Fruit fly (Drosophila melanogaster) whole organism, prepupa: ENCODE measurements around the gene CG33725.
A peak's percentile ranks its signal among the peaks of the same experiment; 100 is the strongest.

ENCODE experiments used
- Blimp-1 ChIP-seq: fragments of 200-800 bp; sonication (Bioruptor generic); optimal IDR thresholded peaks from 3 replicates; lab custom pipeline; 2017; ENCODE audit warnings: missing biosample characterization, missing genetic modification characterization, mild to moderate bottlenecking, moderate library complexity, missing genetic modification reagents
- CG10631 ChIP-seq: fragments of 200-800 bp; sonication (Bioruptor generic); optimal IDR thresholded peaks from 2 replicates; lab custom pipeline; 2016; ENCODE audit warnings: missing biosample characterization, missing genetic modification characterization
- CG10669 ChIP-seq: fragments of 200-800 bp; sonication (Bioruptor generic); optimal IDR thresholded peaks from 3 replicates; lab custom pipeline; 2018; ENCODE audit warnings: missing biosample characterization, mild to moderate bottlenecking, missing genetic modification characterization, moderate library complexity
- CG11762 ChIP-seq: fragments of 200-800 bp; sonication (Bioruptor generic); optimal IDR thresholded peaks from 3 replicates; lab custom pipeline; 2016; ENCODE audit warnings: missing biosample characterization, missing genetic modification characterization; ENCODE audit not compliant: insufficient read depth
- CG11902 ChIP-seq: fragments of 200-800 bp; sonication (Bioruptor generic); optimal IDR thresholded peaks from 3 replicates; lab custom pipeline; 2016; ENCODE audit warnings: missing biosample characterization, missing genetic modification characterization
- CG15336 ChIP-seq: fragments of 200-800 bp; sonication (Bioruptor generic); IDR thresholded peaks from 2 replicates; pipeline ENCODE4 v1.3.6; 2022; ENCODE audit warnings: missing biosample characterization, missing genetic modification characterization
- CG1621 ChIP-seq: fragments of 200-800 bp; sonication (Bioruptor generic); optimal IDR thresholded peaks from 3 replicates; lab custom pipeline; 2018; ENCODE audit warnings: missing biosample characterization, mild to moderate bottlenecking, missing genetic modification characterization
- CG16779 ChIP-seq: fragments of 200-800 bp; sonication (Bioruptor generic); optimal IDR thresholded peaks from 3 replicates; lab custom pipeline; 2017; ENCODE audit warnings: missing biosample characterization, mild to moderate bottlenecking, missing genetic modification characterization
- CG31627 ChIP-seq: fragments of 200-800 bp; sonication (Bioruptor generic); optimal IDR thresholded peaks from 3 replicates; lab custom pipeline; 2016; ENCODE audit warnings: missing biosample characterization, missing genetic modification characterization
- CG32006 ChIP-seq: fragments of 200-800 bp; sonication (Bioruptor generic); optimal IDR thresholded peaks from 3 replicates; lab custom pipeline; 2017; ENCODE audit warnings: missing biosample characterization, mild to moderate bottlenecking, missing genetic modification characterization
- CG34406 ChIP-seq: fragments of 200-800 bp; sonication (Bioruptor generic); optimal IDR thresholded peaks from 3 replicates; lab custom pipeline; 2016; ENCODE audit warnings: missing biosample characterization, missing genetic modification characterization
- CG4318 ChIP-seq: fragments of 200-800 bp; sonication (Bioruptor generic); optimal IDR thresholded peaks from 3 replicates; lab custom pipeline; 2017; ENCODE audit warnings: missing biosample characterization, mild to moderate bottlenecking, missing genetic modification characterization
- CG6163 ChIP-seq: fragments of 200-800 bp; sonication (Bioruptor generic); IDR thresholded peaks from 3 replicates; pipeline ENCODE4 v1.3.6; 2022; ENCODE audit warnings: missing biosample characterization, missing genetic modification characterization
- CG6276 ChIP-seq: fragments of 200-800 bp; sonication (Bioruptor generic); optimal IDR thresholded peaks from 2 replicates; lab custom pipeline; 2017; ENCODE audit warnings: missing biosample characterization, mild to moderate bottlenecking, missing genetic modification characterization
- CG6792 ChIP-seq: fragments of 200-800 bp; sonication (Bioruptor generic); optimal IDR thresholded peaks from 3 replicates; lab custom pipeline; 2016; ENCODE audit warnings: missing biosample characterization, missing genetic modification characterization
- CG6808 ChIP-seq: fragments of 200-800 bp; sonication (Bioruptor generic); optimal IDR thresholded peaks from 3 replicates; lab custom pipeline; 2017; ENCODE audit warnings: missing biosample characterization, missing genetic modification characterization, mild to moderate bottlenecking, moderate library complexity, missing genetic modification reagents
- CG8632 ChIP-seq: fragments of 200-800 bp; sonication (Bioruptor generic); optimal IDR thresholded peaks from 3 replicates; lab custom pipeline; 2016; ENCODE audit warnings: missing biosample characterization, missing genetic modification characterization
- Eip75B ChIP-seq: fragments of 200-800 bp; sonication (Bioruptor generic); optimal IDR thresholded peaks from 3 replicates; lab custom pipeline; 2016; ENCODE audit warnings: missing biosample characterization, missing genetic modification characterization
- Eip78C ChIP-seq: fragments of 200-800 bp; sonication (Bioruptor generic); peaks from one replicate; lab custom pipeline; 2016; ENCODE audit warnings: missing biosample characterization, missing genetic modification characterization
- Eip93F ChIP-seq: fragments of 200-800 bp; sonication (Bioruptor generic); optimal IDR thresholded peaks from 2 replicates; lab custom pipeline; 2016; ENCODE audit warnings: missing biosample characterization, mild to moderate bottlenecking, missing genetic modification characterization
- Ets96B ChIP-seq: fragments of 200-800 bp; optimal IDR thresholded peaks from 2 replicates; lab custom pipeline; 2019; ENCODE audit warnings: missing biosample characterization, mild to moderate bottlenecking, missing genetic modification characterization, moderate library complexity
- Gug ChIP-seq: fragments of 200-800 bp; sonication (Bioruptor generic); IDR thresholded peaks from 2 replicates; pipeline ENCODE4 v1.3.6; 2022; ENCODE audit warnings: missing biosample characterization, missing genetic modification characterization
- Hr38 ChIP-seq: sonication (Bioruptor generic); optimal IDR thresholded peaks from 2 replicates; lab custom pipeline; 2016; ENCODE audit warnings: missing biosample characterization, missing genetic modification characterization
- Hr39 ChIP-seq: fragments of 200-800 bp; sonication (Bioruptor generic); optimal IDR thresholded peaks from 2 replicates; lab custom pipeline; 2016; ENCODE audit warnings: missing biosample characterization, missing genetic modification characterization
- Hr4 ChIP-seq: fragments of 200-800 bp; sonication (Bioruptor generic); optimal IDR thresholded peaks from 3 replicates; lab custom pipeline; 2016; ENCODE audit warnings: missing biosample characterization, missing genetic modification characterization
- Lpt ChIP-seq: fragments of 200-800 bp; sonication (Bioruptor generic); optimal IDR thresholded peaks from 3 replicates; lab custom pipeline; 2016; ENCODE audit warnings: missing biosample characterization, missing genetic modification characterization
- Met ChIP-seq: fragments of 200-800 bp; sonication (Bioruptor generic); optimal IDR thresholded peaks from 3 replicates; lab custom pipeline; 2016; ENCODE audit warnings: missing biosample characterization, missing genetic modification characterization
- OdsH ChIP-seq: fragments of 200-800 bp; sonication (Bioruptor generic); optimal IDR thresholded peaks from 3 replicates; lab custom pipeline; 2016; ENCODE audit warnings: missing biosample characterization, missing genetic modification characterization
- Smox ChIP-seq: fragments of 200-800 bp; sonication (Bioruptor generic); optimal IDR thresholded peaks from 3 replicates; lab custom pipeline; 2016; ENCODE audit warnings: missing biosample characterization, missing genetic modification characterization
- Sox102F ChIP-seq: fragments of 200-800 bp; sonication (Bioruptor generic); optimal IDR thresholded peaks from 2 replicates; lab custom pipeline; 2016; ENCODE audit warnings: missing biosample characterization, mild to moderate bottlenecking, missing genetic modification characterization
- Sox14 ChIP-seq: fragments of 200-800 bp; sonication (Bioruptor generic); optimal IDR thresholded peaks from 3 replicates; lab custom pipeline; 2016; ENCODE audit warnings: missing biosample characterization, missing genetic modification characterization
- Sox15 ChIP-seq: fragments of 200-800 bp; sonication (Bioruptor generic); optimal IDR thresholded peaks from 3 replicates; lab custom pipeline; 2016; ENCODE audit warnings: missing biosample characterization, missing genetic modification characterization
- achi ChIP-seq: fragments of 200-800 bp; sonication (Bioruptor generic); optimal IDR thresholded peaks from 3 replicates; lab custom pipeline; 2016; ENCODE audit warnings: missing biosample characterization, missing genetic modification characterization
- dac ChIP-seq: fragments of 200-800 bp; sonication (Bioruptor generic); optimal IDR thresholded peaks from 2 replicates; lab custom pipeline; 2017; ENCODE audit warnings: missing biosample characterization, mild to moderate bottlenecking, missing genetic modification characterization
- dsx ChIP-seq: fragments of 200-800 bp; optimal IDR thresholded peaks from 3 replicates; lab custom pipeline; 2019; ENCODE audit warnings: missing biosample characterization, mild to moderate bottlenecking, missing genetic modification characterization, moderate library complexity; ENCODE audit not compliant: poor library complexity, severe bottlenecking
- eg ChIP-seq: fragments of 200-800 bp; sonication (Bioruptor generic); IDR thresholded peaks from 3 replicates; pipeline ENCODE4 v1.3.6; 2022; ENCODE audit warnings: missing biosample characterization, missing genetic modification characterization
- esn ChIP-seq: fragments of 200-800 bp; sonication (Bioruptor generic); optimal IDR thresholded peaks from 2 replicates; lab custom pipeline; 2016; ENCODE audit warnings: missing biosample characterization, mild to moderate bottlenecking, missing genetic modification characterization, moderate library complexity
- fd59A ChIP-seq: fragments of 200-800 bp; sonication (Bioruptor generic); optimal IDR thresholded peaks from 2 replicates; lab custom pipeline; 2017; ENCODE audit warnings: missing biosample characterization, mild to moderate bottlenecking, missing genetic modification characterization, missing genetic modification reagents
- fkh ChIP-seq: fragments of 200-800 bp; sonication (Bioruptor generic); optimal IDR thresholded peaks from 3 replicates; lab custom pipeline; 2017; ENCODE audit warnings: missing biosample characterization, mild to moderate bottlenecking, missing genetic modification characterization, moderate library complexity
- lz ChIP-seq: fragments of 200-800 bp; sonication (Bioruptor generic); optimal IDR thresholded peaks from 3 replicates; lab custom pipeline; 2016; ENCODE audit warnings: missing biosample characterization, missing genetic modification characterization
- net ChIP-seq: fragments of 200-800 bp; sonication (Bioruptor generic); optimal IDR thresholded peaks from 3 replicates; lab custom pipeline; 2016; ENCODE audit warnings: missing biosample characterization, missing genetic modification characterization
- salr ChIP-seq, 2 experiments: fragments of 200-800 bp; sonication (Bioruptor generic); optimal IDR thresholded peaks; 3 replicates each; lab custom pipeline; 2016 to 2018; ENCODE audit warnings: missing biosample characterization in 2 of 2, missing genetic modification characterization in 2 of 2, mild to moderate bottlenecking in 1 of 2
- spab ChIP-seq: fragments of 200-800 bp; sonication (Bioruptor generic); optimal IDR thresholded peaks from 2 replicates; lab custom pipeline; 2017; ENCODE audit warnings: missing biosample characterization, mild to moderate bottlenecking, missing genetic modification characterization, missing genetic modification reagents
- ss ChIP-seq, 2 experiments: fragments of 200-800 bp; sonication (Bioruptor generic); optimal IDR thresholded peaks; 2 replicates in 1 of 2; 3 replicates in 1 of 2; lab custom pipeline; 2017 to 2018; ENCODE audit warnings: mild to moderate bottlenecking in 2 of 2, missing biosample characterization in 2 of 2, missing genetic modification characterization in 2 of 2, moderate library complexity in 1 of 2
- svp ChIP-seq: fragments of 200-800 bp; sonication (Bioruptor generic); peaks from one replicate; lab custom pipeline; 2016; ENCODE audit warnings: missing biosample characterization, missing genetic modification characterization
- topi ChIP-seq: fragments of 200-800 bp; sonication (Bioruptor generic); optimal IDR thresholded peaks from 3 replicates; lab custom pipeline; 2016; ENCODE audit warnings: missing biosample characterization, missing genetic modification characterization

Gene CG33725

DNA sequence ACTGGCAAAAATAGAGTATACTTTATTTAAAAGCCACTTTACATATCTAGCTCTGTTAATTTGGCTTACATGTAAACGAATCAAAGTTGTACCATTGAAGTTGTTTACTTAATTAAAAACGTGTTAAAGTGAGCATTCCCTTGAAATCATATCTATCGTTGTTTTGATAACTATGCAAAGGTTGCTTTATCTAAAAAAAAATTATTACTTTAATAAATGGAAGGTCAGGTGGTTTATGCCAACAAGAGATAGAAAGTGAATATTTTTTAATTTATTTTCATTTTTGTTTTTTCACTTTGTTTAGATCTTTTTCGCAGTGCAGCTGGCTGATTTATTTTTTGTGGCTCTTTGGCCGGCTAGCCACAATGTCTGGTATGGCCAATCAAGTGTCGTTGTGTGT is 508 bp downstream of the CG33725 start (continued):
- TF ChIP-seq CG1621 (tag; lab: Kevin White, UChicago) = peak; percentile 9
- TF ChIP-seq CG32006 (GFP tag; lab: Kevin White, UChicago) = peak; percentile 94
- peak; percentile 28 for TF ChIP-seq CG16779 (tag; lab: Kevin White, UChicago)
- peak; percentile 16 for TF ChIP-seq CG11902 (GFP tag; lab: Kevin White, UChicago)
- TF ChIP-seq CG6276 (GFP tag; lab: Kevin White, UChicago) = peak; percentile 90
- TF ChIP-seq CG10631 (GFP tag; lab: Kevin White, UChicago) = peak; percentile 74
- peak; percentile 46 for TF ChIP-seq CG6792
- no peak for TF ChIP-seq fkh (GFP tag; lab: Kevin White, UChicago)
- peak; percentile 22 for TF ChIP-seq Sox102F (GFP tag; lab: Kevin White, UChicago)
- TF ChIP-seq spab = peak; percentile 40
- peak; percentile 79 for TF ChIP-seq Lpt
- peak; percentile 29 for TF ChIP-seq CG31627 (GFP tag; lab: Kevin White, UChicago)
- TF ChIP-seq topi (GFP tag; lab: Kevin White, UChicago) = peak; percentile 51
- peak; percentile 47 for TF ChIP-seq lz (GFP tag; lab: Kevin White, UChicago)
- peak in 1 of 2 experiments; percentile 9 for TF ChIP-seq ss (GFP tag; optimal IDR thresholded peaks at IDR 0.05; lab: Kevin White, UChicago)
- peak; percentile 40 for TF ChIP-seq CG34406 (GFP tag; lab: Kevin White, UChicago)
- peak; percentile 76 for TF ChIP-seq dac (GFP tag; lab: Kevin White, UChicago)
- TF ChIP-seq CG6808 (GFP tag; lab: Kevin White, UChicago) = peak; percentile 59
- TF ChIP-seq esn (GFP tag; lab: Kevin White, UChicago) = peak; percentile 54
- TF ChIP-seq CG6163 (GFP tag; lab: Robert Waterston, UW) = peak; percentile 81
- TF ChIP-seq svp (GFP tag; lab: Kevin White, UChicago) = no peak
- no peak for TF ChIP-seq Eip93F (GFP tag; lab: Kevin White, UChicago)
- TF ChIP-seq Blimp-1 = no peak
- peak; percentile 91 for TF ChIP-seq CG15336 (GFP tag; lab: Robert Waterston, UW)
- TF ChIP-seq Met (GFP tag; lab: Kevin White, UChicago) = peak; percentile 57
- TF ChIP-seq Hr38 (GFP tag; lab: Kevin White, UChicago) = no peak
- peak; percentile 93 for TF ChIP-seq Hr4 (GFP tag; lab: Kevin White, UChicago)
- TF ChIP-seq Hr39 (GFP tag; lab: Kevin White, UChicago) = peak; percentile 44
- peak; percentile 73 for TF ChIP-seq Gug (GFP tag; lab: Robert Waterston, UW)
- peak; percentile 55 for TF ChIP-seq fd59A (GFP tag; lab: Kevin White, UChicago)
- TF ChIP-seq Eip75B (GFP tag; lab: Kevin White, UChicago) = peak; percentile 57
- TF ChIP-seq OdsH = peak; percentile 83
- peak; percentile 66 for TF ChIP-seq Ets96B (tag; lab: Kevin White, UChicago)
- peak in 1 of 2 experiments; percentile 85 for TF ChIP-seq salr (GFP tag; optimal IDR thresholded peaks at IDR 0.05; lab: Kevin White, UChicago)
- TF ChIP-seq CG4318 (GFP tag; lab: Kevin White, UChicago) = peak; percentile 84
- TF ChIP-seq CG10669 (GFP tag; lab: Kevin White, UChicago) = peak; percentile 18
- TF ChIP-seq Sox14 (GFP tag; lab: Kevin White, UChicago) = peak; percentile 75
- peak; percentile 85 for TF ChIP-seq net (GFP tag; lab: Kevin White, UChicago)
- TF ChIP-seq Sox15 = peak; percentile 5
- peak; percentile 49 for TF ChIP-seq dsx (GFP tag; lab: Kevin White, UChicago)

DNA sequence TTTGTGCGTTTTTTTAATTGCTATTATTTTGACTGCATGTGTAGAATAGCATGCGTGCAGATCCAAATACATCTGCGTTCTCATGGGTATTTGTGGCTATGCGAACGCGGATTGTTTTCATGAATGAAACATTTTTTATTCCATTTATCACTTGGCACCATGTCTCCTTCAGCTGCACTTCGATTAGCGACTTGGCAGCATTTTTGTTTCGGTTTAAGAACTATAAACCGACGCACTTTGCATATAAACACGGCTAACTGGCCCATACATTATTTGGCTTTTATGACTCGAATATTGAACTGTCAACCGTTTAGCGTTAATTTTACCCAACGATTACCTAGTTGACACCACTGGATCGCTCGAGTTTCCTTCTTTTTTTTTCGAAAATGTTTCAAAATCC is 2.1 kb downstream of the CG33725 start:
- TF ChIP-seq CG32006 (GFP tag; lab: Kevin White, UChicago) (no peak), achi (GFP tag; lab: Kevin White, UChicago) (no peak), CG10631 (GFP tag; lab: Kevin White, UChicago) (no peak), dac (GFP tag; lab: Kevin White, UChicago) (no peak), OdsH (no peak), CG11762 (GFP tag; lab: Kevin White, UChicago) (no peak), Eip78C (peak; percentile 24), Sox14 (GFP tag; lab: Kevin White, UChicago) (no peak), CG6808 (GFP tag; lab: Kevin White, UChicago) (peak; percentile 91), Blimp-1 (no peak), ss (GFP tag; optimal IDR thresholded peaks at IDR 0.05; lab: Kevin White, UChicago) (no peak), eg (GFP tag; lab: Robert Waterston, UW) (0 out of 3 replicates have a peak, but pooled peaks have one; percentile 23), fd59A (GFP tag; lab: Kevin White, UChicago) (no peak), CG8632 (no peak), CG1621 (tag; lab: Kevin White, UChicago) (no peak), Lpt (no peak), CG4318 (GFP tag; lab: Kevin White, UChicago) (no peak), CG6792 (no peak), net (GFP tag; lab: Kevin White, UChicago) (no peak), Smox (no peak), Hr4 (GFP tag; lab: Kevin White, UChicago) (no peak), Hr39 (GFP tag; lab: Kevin White, UChicago) (no peak)
